Fruit fly (Drosophila melanogaster): Measurements from ENCODE around the gene CG42494.

dm6 chr3L:3225769-3226457 is 41.7 kb downstream of the CG42494 start:
- no peak for TF ChIP-seq CG8478 (optimal IDR thresholded peaks at IDR 0.05)
- no peak for TF ChIP-seq CTCF (optimal IDR thresholded peaks at IDR 0.05)

Data from S2 (cell line).